Worm (Caenorhabditis elegans) whole organism, L1 larva: ENCODE data around the gene nmur-1.

Experiments
- F16B12.6 ChIP-seq: fragments of 150-350 bp; optimal IDR thresholded peaks from 2 replicates; lab custom pipeline; 2014; ENCODE audit warnings: missing biosample characterization, missing genetic modification characterization
- blmp-1 ChIP-seq: fragments of 150-350 bp; optimal IDR thresholded peaks from 2 replicates; lab custom pipeline; 2014; ENCODE audit warnings: missing biosample characterization, missing genetic modification characterization
- ceh-8 ChIP-seq: fragments of 200-800 bp; sonication (Bioruptor generic); optimal IDR thresholded peaks from 2 replicates; lab custom pipeline; 2018; ENCODE audit warnings: mild to moderate bottlenecking, missing genetic modification characterization, moderate library complexity, missing compliant biosample characterization
- ceh-90 ChIP-seq: sonication (generic microtip); optimal IDR thresholded peaks from 2 replicates; lab custom pipeline; 2016; ENCODE audit warnings: missing genetic modification characterization, missing compliant biosample characterization
- ces-1 ChIP-seq: fragments of 150-350 bp; optimal IDR thresholded peaks from 2 replicates; lab custom pipeline; 2014; ENCODE audit warnings: missing biosample characterization, missing genetic modification reagents, missing genetic modification characterization
- dpl-1 ChIP-seq, 3 experiments: fragments of 150-350 bp in 2 of 3; sonication (generic microtip) in 1 of 3; optimal IDR thresholded peaks; 2 replicates each; lab custom pipeline; 2014 to 2017; ENCODE audit warnings: missing biosample characterization in 3 of 3, missing genetic modification characterization in 3 of 3, missing genetic modification reagents in 3 of 3
- dsc-1 ChIP-seq: sonication (generic microtip); optimal IDR thresholded peaks from 2 replicates; lab custom pipeline; 2016; ENCODE audit warnings: mild to moderate bottlenecking, missing genetic modification characterization, missing compliant biosample characterization
- efl-1 ChIP-seq, 4 experiments: fragments of 150-350 bp; optimal IDR thresholded peaks in 3 of 4; peaks in 1 of 4; 1 replicate in 1 of 4; 2 replicates in 3 of 4; lab custom pipeline; 2014; ENCODE audit warnings: missing biosample characterization in 2 of 4, missing genetic modification characterization in 2 of 4, missing genetic modification reagents in 2 of 4
- elt-2 ChIP-seq: sonication (generic microtip); optimal IDR thresholded peaks from 2 replicates; lab custom pipeline; 2016; ENCODE audit warnings: missing genetic modification characterization, mild to moderate bottlenecking, inconsistent platforms, missing compliant biosample characterization, missing genetic modification reagents
- elt-3 ChIP-seq, 6 experiments: fragments of 150-350 bp in 1 of 6; sonication (generic microtip); optimal IDR thresholded peaks; 2 replicates each; lab custom pipeline; 2017 to 2018; ENCODE audit warnings: missing biosample characterization in 6 of 6, missing genetic modification characterization in 6 of 6, inconsistent platforms in 1 of 6
- fkh-4 ChIP-seq: sonication (generic microtip); optimal IDR thresholded peaks from 2 replicates; lab custom pipeline; 2016; ENCODE audit warnings: missing compliant biosample characterization, missing genetic modification characterization, borderline replicate concordance
- fos-1 ChIP-seq: fragments of 150-350 bp; optimal IDR thresholded peaks from 2 replicates; lab custom pipeline; 2014; ENCODE audit warnings: missing biosample characterization, missing genetic modification characterization
- grh-1 ChIP-seq: fragments of 200-800 bp; sonication (Bioruptor generic); IDR thresholded peaks from 2 replicates; pipeline ENCODE4 v1.3.6; 2022; ENCODE audit warnings: missing genetic modification reagents, missing genetic modification characterization, missing compliant biosample characterization
- lin-15B ChIP-seq: fragments of 150-350 bp; sonication (generic microtip); optimal IDR thresholded peaks from 3 replicates; lab custom pipeline; 2014; ENCODE audit warnings: missing biosample characterization, missing genetic modification characterization
- lin-35 ChIP-seq, 2 experiments: fragments of 150-350 bp; optimal IDR thresholded peaks; 2 replicates each; lab custom pipeline; 2014; ENCODE audit warnings: missing biosample characterization in 2 of 2, missing genetic modification characterization in 2 of 2, missing genetic modification reagents in 2 of 2
- mab-9 ChIP-seq: fragments of 200-800 bp; sonication (Bioruptor generic); IDR thresholded peaks from 2 replicates; pipeline ENCODE4 v1.3.6; 2022; ENCODE audit warnings: missing genetic modification reagents, missing genetic modification characterization, missing compliant biosample characterization
- mdl-1 ChIP-seq, 2 experiments: fragments of 150-350 bp; optimal IDR thresholded peaks; 2 replicates each; lab custom pipeline; 2014 to 2017; ENCODE audit warnings: missing biosample characterization in 2 of 2, missing genetic modification characterization in 2 of 2, inconsistent platforms in 1 of 2
- mef-2 ChIP-seq: fragments of 150-350 bp; optimal IDR thresholded peaks from 2 replicates; lab custom pipeline; 2014; ENCODE audit warnings: missing biosample characterization, missing genetic modification characterization
- nhr-20 ChIP-seq: sonication (generic microtip); optimal IDR thresholded peaks from 2 replicates; lab custom pipeline; 2016; ENCODE audit warnings: mild to moderate bottlenecking, missing genetic modification characterization, missing compliant biosample characterization
- nhr-237 ChIP-seq: fragments of 150-350 bp; optimal IDR thresholded peaks from 2 replicates; lab custom pipeline; 2014; ENCODE audit warnings: missing biosample characterization, missing genetic modification characterization
- nhr-71 ChIP-seq: sonication (generic microtip); optimal IDR thresholded peaks from 2 replicates; lab custom pipeline; 2016; ENCODE audit warnings: mild to moderate bottlenecking, missing genetic modification characterization, moderate library complexity, missing compliant biosample characterization
- nhr-77 ChIP-seq: fragments of 150-350 bp; optimal IDR thresholded peaks from 2 replicates; lab custom pipeline; 2014; ENCODE audit warnings: missing biosample characterization, missing genetic modification characterization
- nhr-84 ChIP-seq: sonication (generic microtip); optimal IDR thresholded peaks from 2 replicates; lab custom pipeline; 2017; ENCODE audit warnings: missing biosample characterization, missing genetic modification characterization
- nhr-85 ChIP-seq: sonication (generic microtip); peaks from one replicate; lab custom pipeline; 2016; ENCODE audit warnings: missing genetic modification characterization, inconsistent platforms, missing compliant biosample characterization
- pag-3 ChIP-seq: sonication (generic microtip); optimal IDR thresholded peaks from 2 replicates; lab custom pipeline; 2017; ENCODE audit warnings: missing genetic modification characterization, mild to moderate bottlenecking, missing compliant biosample characterization, antibody characterized with exemption, borderline replicate concordance; ENCODE audit not compliant: insufficient read depth
- rnt-1 ChIP-seq: sonication (generic microtip); optimal IDR thresholded peaks from 2 replicates; lab custom pipeline; 2016; ENCODE audit warnings: mild to moderate bottlenecking, missing genetic modification characterization, moderate library complexity, missing compliant biosample characterization
- snpc-4 ChIP-seq: fragments of 150-350 bp; optimal IDR thresholded peaks from 2 replicates; lab custom pipeline; 2014; ENCODE audit warnings: missing biosample characterization, missing genetic modification characterization
- snu-23 ChIP-seq: sonication (generic microtip); optimal IDR thresholded peaks from 2 replicates; lab custom pipeline; 2016; ENCODE audit warnings: missing genetic modification characterization, missing compliant biosample characterization
- tbx-2 ChIP-seq: sonication (generic microtip); optimal IDR thresholded peaks from 2 replicates; lab custom pipeline; 2016; ENCODE audit warnings: missing genetic modification characterization, missing compliant biosample characterization
- tlp-1 ChIP-seq: fragments of 150-350 bp; optimal IDR thresholded peaks from 2 replicates; lab custom pipeline; 2014; ENCODE audit warnings: missing biosample characterization, missing genetic modification characterization
- unc-130 ChIP-seq: fragments of 150-350 bp; optimal IDR thresholded peaks from 2 replicates; lab custom pipeline; 2017; ENCODE audit warnings: missing biosample characterization, missing genetic modification characterization, inconsistent platforms
- unc-98 ChIP-seq: fragments of 200-800 bp; sonication (Bioruptor generic); IDR thresholded peaks from 2 replicates; pipeline ENCODE4 v1.3.6; 2022; ENCODE audit warnings: missing genetic modification characterization, missing compliant biosample characterization
- vab-15 ChIP-seq: sonication (generic microtip); optimal IDR thresholded peaks from 2 replicates; lab custom pipeline; 2017; ENCODE audit warnings: missing genotype, mild to moderate bottlenecking, missing genetic modification characterization, missing compliant biosample characterization
- zag-1 ChIP-seq: fragments of 150-350 bp; optimal IDR thresholded peaks from 2 replicates; lab custom pipeline; 2014; ENCODE audit warnings: missing biosample characterization, missing genetic modification characterization
- ztf-4 ChIP-seq: fragments of 150-350 bp; optimal IDR thresholded peaks from 2 replicates; lab custom pipeline; 2014; ENCODE audit warnings: missing biosample characterization, missing genetic modification characterization

nmur-1 gene

DNA sequence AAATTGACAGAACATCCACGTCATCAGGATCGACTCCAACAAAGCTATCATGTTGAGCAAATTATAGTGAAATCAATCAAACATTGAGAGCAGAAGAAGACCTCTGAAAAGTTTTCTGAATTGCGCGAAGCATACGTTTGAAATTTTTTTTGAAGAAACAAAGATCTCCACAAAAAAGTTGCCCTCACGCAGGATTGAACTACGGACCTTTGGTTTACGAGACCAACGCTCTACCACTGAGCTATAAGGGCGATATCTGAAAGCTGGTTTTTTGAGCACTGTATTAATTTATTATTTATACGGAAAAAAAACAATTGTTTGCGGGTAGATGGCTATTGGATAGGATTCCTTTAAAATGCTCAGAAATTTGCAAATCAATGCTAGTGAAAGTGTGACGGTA, 44.7 kb downstream of the nmur-1 start:
- TF ChIP-seq dsc-1 (tag; lab: Kevin White, UChicago) (no peak), lin-35 (GFP tag; optimal IDR thresholded peaks at IDR 0.05; lab: Kevin White, UChicago) (no peak), ces-1 (GFP tag; lab: Kevin White, UChicago) (no peak), nhr-237 (no peak), blmp-1 (tag; lab: Kevin White, UChicago) (no peak), tlp-1 (tag; lab: Kevin White, UChicago) (no peak), snpc-4 (tag; lab: Kevin White, UChicago) (no peak), nhr-85 (tag; lab: Kevin White, UChicago) (no peak), mef-2 (tag; lab: Kevin White, UChicago) (no peak), snu-23 (GFP tag; lab: Kevin White, UChicago) (no peak), nhr-71 (tag; lab: Kevin White, UChicago) (no peak), lin-15B (tag; lab: Kevin White, UChicago) (no peak), nhr-84 (tag; lab: Kevin White, UChicago) (no peak), ztf-4 (no peak), mab-9 (GFP tag; lab: Robert Waterston, UW) (no peak), F16B12.6 (tag; lab: Kevin White, UChicago) (no peak), ceh-90 (tag; lab: Kevin White, UChicago) (no peak), rnt-1 (tag; lab: Kevin White, UChicago) (no peak)

DNA sequence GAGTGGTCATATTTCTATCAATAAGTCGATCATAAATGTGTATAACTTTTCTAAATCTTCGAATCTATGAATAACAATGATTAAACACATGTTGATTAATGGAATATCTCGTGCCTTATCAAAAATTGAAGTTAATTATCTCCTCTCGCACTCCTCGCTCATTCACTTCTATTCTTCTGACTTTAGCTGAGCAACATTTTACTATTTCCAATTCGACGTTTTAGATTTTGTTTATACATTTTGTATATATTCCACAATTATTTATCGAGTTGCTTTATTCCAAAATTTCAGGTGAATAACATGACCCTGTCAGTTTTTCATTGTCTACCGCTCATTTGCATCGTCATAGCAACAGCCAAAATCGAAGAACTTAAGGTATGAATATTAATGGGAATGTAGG, 46.5 kb downstream of the nmur-1 start, which contains the start of gene T25B6.3:
Gene T25B6.3 (plus strand): TSS at position 301 of the 400 bp plus-strand sequence.
- no peak for TF ChIP-seq tlp-1 (tag; lab: Kevin White, UChicago)
- TF ChIP-seq unc-130 = no peak
- no peak for TF ChIP-seq tbx-2 (tag; lab: Kevin White, UChicago)
- no peak for TF ChIP-seq fos-1 (tag; lab: Kevin White, UChicago)
- no peak for TF ChIP-seq vab-15 (tag; lab: Kevin White, UChicago)
- no peak for TF ChIP-seq zag-1 (tag; lab: Kevin White, UChicago)
- no peak for TF ChIP-seq pag-3 (tag; lab: Kevin White, UChicago)
- no peak for TF ChIP-seq ztf-4

DNA sequence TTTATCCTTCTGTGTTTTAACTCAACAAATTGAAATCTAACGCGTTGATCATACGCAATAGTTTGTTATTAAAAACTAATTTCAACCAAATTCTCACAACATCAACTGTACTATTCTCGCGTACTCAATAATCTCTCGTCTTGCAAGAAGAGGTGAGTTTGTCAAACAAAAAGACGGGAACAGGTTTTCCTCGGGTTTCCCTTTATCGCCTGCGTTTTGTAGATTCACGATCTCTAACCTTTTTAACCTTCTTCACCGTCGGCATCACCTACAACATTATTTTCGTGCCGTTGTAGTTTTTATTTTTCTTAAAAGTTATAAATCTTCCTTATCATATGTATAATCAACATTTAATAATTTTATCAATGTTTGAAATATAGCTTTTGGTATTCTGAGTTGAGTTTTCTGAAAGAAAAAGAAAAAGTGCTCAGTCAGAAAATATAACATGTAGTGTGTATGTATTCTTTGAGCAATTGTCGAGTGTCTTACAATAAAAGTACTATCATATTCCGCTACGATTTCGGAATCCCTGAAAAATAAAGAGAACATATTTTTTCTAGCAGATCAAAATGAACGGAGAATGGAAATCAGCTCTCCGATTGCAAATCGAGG, 48.2 kb downstream of the nmur-1 start, which contains the start of gene snf-12:
Gene snf-12 (plus strand): TSS at position 562 of the 612 bp plus-strand sequence.
- TF ChIP-seq snu-23 (GFP tag; lab: Kevin White, UChicago) = peak; percentile 26
- TF ChIP-seq efl-1 (optimal IDR thresholded peaks at IDR 0.05; lab: Kevin White, UChicago) = no peak
- peak in 1 of 2 experiments; percentile 24 for TF ChIP-seq efl-1 (GFP tag; optimal IDR thresholded peaks at IDR 0.05 in 1 of 2; lab: Kevin White, UChicago)
- TF ChIP-seq unc-98 (GFP tag; lab: Robert Waterston, UW) = no peak
- TF ChIP-seq nhr-85 (tag; lab: Kevin White, UChicago) = peak; percentile 81
- peak; percentile 83 for TF ChIP-seq grh-1 (GFP tag; lab: Robert Waterston, UW)
- TF ChIP-seq fkh-4 (tag; lab: Kevin White, UChicago) = no peak
- no peak for TF ChIP-seq nhr-77 (tag; lab: Kevin White, UChicago)
- TF ChIP-seq nhr-71 (tag; lab: Kevin White, UChicago) = peak; percentile 32
- TF ChIP-seq nhr-20 (tag; lab: Kevin White, UChicago) = peak; percentile 38
- TF ChIP-seq blmp-1 (tag; lab: Kevin White, UChicago) = peak; percentile 64
- peak in 1 of 6 experiments; percentile 43 for TF ChIP-seq elt-3 (tag; optimal IDR thresholded peaks at IDR 0.05; lab: Kevin White, UChicago)
- TF ChIP-seq ceh-8 = no peak
- TF ChIP-seq dpl-1 (GFP tag; optimal IDR thresholded peaks at IDR 0.05; lab: Kevin White, UChicago) = no peak
- peak in 1 of 2 experiments; percentile 12 for TF ChIP-seq lin-35 (GFP tag; optimal IDR thresholded peaks at IDR 0.05; lab: Kevin White, UChicago)

DNA sequence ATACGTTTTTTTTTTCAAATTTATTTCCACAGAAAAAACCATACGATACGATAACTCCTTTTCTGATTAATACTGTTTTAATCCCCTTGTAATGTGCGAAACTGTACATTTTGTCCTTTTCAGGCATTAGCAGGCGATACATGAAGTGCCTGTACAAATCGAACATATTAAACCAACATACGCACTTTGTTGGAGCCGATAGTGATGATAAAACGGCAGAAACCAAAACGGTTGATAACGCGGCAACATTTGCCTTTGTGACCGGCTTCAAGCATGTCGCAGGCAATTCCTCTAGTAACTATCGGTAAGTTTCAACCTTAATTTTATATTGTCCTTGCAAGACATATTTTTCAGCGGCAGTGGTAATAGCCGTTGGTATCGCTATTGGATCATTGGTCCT, 53.5 kb downstream of the nmur-1 start, which contains the start of gene nep-22:
Gene nep-22 (plus strand): TSS at position 245 of the 400 bp plus-strand sequence.
- peak in 1 of 2 experiments; percentile 14 for TF ChIP-seq lin-35 (GFP tag; optimal IDR thresholded peaks at IDR 0.05; lab: Kevin White, UChicago)
- TF ChIP-seq elt-2 (tag; lab: Kevin White, UChicago) = peak; percentile 70
- no peak for TF ChIP-seq mdl-1 (tag; optimal IDR thresholded peaks at IDR 0.05; lab: Kevin White, UChicago)
- no peak for TF ChIP-seq nhr-237
